Fruit fly (Drosophila melanogaster) whole organism, wandering third instar larva: Measurements from ENCODE around the gene Pp2C1.

Experiments
- Abd-B ChIP-seq: fragments of >200 bp; optimal IDR thresholded peaks from 2 replicates; lab custom pipeline; 2017; ENCODE audit warnings: missing biosample characterization, missing genetic modification characterization
- CG32264 ChIP-seq: fragments of 200-800 bp; sonication (Bioruptor generic); optimal IDR thresholded peaks from 2 replicates; lab custom pipeline; 2016; ENCODE audit warnings: missing biosample characterization, missing genetic modification characterization
- CG9705 ChIP-seq: fragments of 200-800 bp; sonication (Bioruptor generic); optimal IDR thresholded peaks from 2 replicates; lab custom pipeline; 2018; ENCODE audit warnings: missing biosample characterization, mild to moderate bottlenecking, missing genetic modification characterization
- CrebA ChIP-seq: fragments of 200-800 bp; sonication (Bioruptor generic); optimal IDR thresholded peaks from 2 replicates; lab custom pipeline; 2016; ENCODE audit warnings: missing biosample characterization, mild to moderate bottlenecking, missing genetic modification characterization, borderline replicate concordance
- Dfd ChIP-seq: fragments of >200 bp; optimal IDR thresholded peaks from 2 replicates; lab custom pipeline; 2017; ENCODE audit warnings: missing biosample characterization, missing genetic modification characterization
- Dif ChIP-seq: fragments of 200-275, 200-300 bp; sonication (Bioruptor generic); optimal IDR thresholded peaks from 2 replicates; lab custom pipeline; 2018; ENCODE audit warnings: missing biosample characterization, missing genetic modification characterization; ENCODE audit not compliant: partially characterized antibody
- GATAd ChIP-seq: sonication (Bioruptor generic); optimal IDR thresholded peaks from 2 replicates; lab custom pipeline; 2016; ENCODE audit warnings: missing biosample characterization, missing genetic modification characterization
- HLH106 ChIP-seq: fragments of 200-800 bp; optimal IDR thresholded peaks from 3 replicates; lab custom pipeline; 2019; ENCODE audit warnings: missing biosample characterization, mild to moderate bottlenecking, missing genetic modification characterization, moderate library complexity
- Hnf4 ChIP-seq: fragments of 200-800 bp; sonication (Bioruptor generic); optimal IDR thresholded peaks from 2 replicates; lab custom pipeline; 2016; ENCODE audit warnings: missing biosample characterization, mild to moderate bottlenecking, missing genetic modification characterization
- Hr78 ChIP-seq: fragments of >200 bp; optimal IDR thresholded peaks from 2 replicates; lab custom pipeline; 2017; ENCODE audit warnings: missing biosample characterization, missing genetic modification characterization
- Hr83 ChIP-seq: fragments of 200-300 bp; sonication (Bioruptor generic); optimal IDR thresholded peaks from 2 replicates; lab custom pipeline; 2016; ENCODE audit warnings: missing biosample characterization, mild to moderate bottlenecking, missing genetic modification characterization, moderate library complexity; ENCODE audit not compliant: poor library complexity, severe bottlenecking
- Jra ChIP-seq: sonication (Bioruptor generic); optimal IDR thresholded peaks from 2 replicates; lab custom pipeline; 2016; ENCODE audit warnings: missing biosample characterization, missing genetic modification characterization
- Mio ChIP-seq: sonication (Bioruptor generic); optimal IDR thresholded peaks from 2 replicates; lab custom pipeline; 2016; ENCODE audit warnings: missing biosample characterization, missing genetic modification characterization
- Myc ChIP-seq: fragments of >200 bp; optimal IDR thresholded peaks from 2 replicates; lab custom pipeline; 2017
- N ChIP-seq: fragments of >200 bp; optimal IDR thresholded peaks from 2 replicates; lab custom pipeline; 2018; ENCODE audit warnings: missing biosample characterization, missing external identifiers, missing genetic modification characterization
- OdsH ChIP-seq: fragments of 200-800 bp; sonication (Bioruptor generic); optimal IDR thresholded peaks from 2 replicates; lab custom pipeline; 2016; ENCODE audit warnings: missing biosample characterization, mild to moderate bottlenecking, missing genetic modification characterization
- Rel ChIP-seq, 2 experiments: fragments of 200-800 bp; sonication (Bioruptor generic) in 1 of 2; optimal IDR thresholded peaks; 2 replicates in 1 of 2; 3 replicates in 1 of 2; lab custom pipeline; 2016 to 2019; ENCODE audit warnings: mild to moderate bottlenecking in 2 of 2, missing biosample characterization in 2 of 2, missing genetic modification characterization in 2 of 2, moderate library complexity in 1 of 2
- Sp1 ChIP-seq: fragments of 200-800 bp; sonication (Bioruptor generic); optimal IDR thresholded peaks from 3 replicates; lab custom pipeline; 2019; ENCODE audit warnings: missing biosample characterization, mild to moderate bottlenecking, missing genetic modification characterization, moderate library complexity
- Vsx2 ChIP-seq: fragments of 200-300, 225-300 bp; sonication (Bioruptor generic); optimal IDR thresholded peaks from 2 replicates; lab custom pipeline; 2018; ENCODE audit warnings: missing biosample characterization, missing genetic modification characterization; ENCODE audit not compliant: partially characterized antibody
- br ChIP-seq: fragments of 200-800 bp; sonication (Bioruptor generic); optimal IDR thresholded peaks from 2 replicates; lab custom pipeline; 2016; ENCODE audit warnings: missing biosample characterization, missing genetic modification characterization
- brk ChIP-seq: fragments of 200-800 bp; sonication (Bioruptor generic); optimal IDR thresholded peaks from 2 replicates; lab custom pipeline; 2016; ENCODE audit warnings: missing biosample characterization, mild to moderate bottlenecking, missing genetic modification characterization
- dl ChIP-seq, 2 experiments: fragments of 175-275, 200-275 bp in 1 of 2; fragments of 200-275 bp in 1 of 2; sonication (Bioruptor generic); optimal IDR thresholded peaks; lab custom pipeline; 2018; ENCODE audit warnings: mild to moderate bottlenecking in 2 of 2, missing biosample characterization in 2 of 2, missing genetic modification characterization in 2 of 2, moderate library complexity in 2 of 2; ENCODE audit not compliant: partially characterized antibody in 2 of 2, insufficient read depth in 1 of 2
- dmrt93B ChIP-seq: fragments of 200-800 bp; sonication (Bioruptor generic); optimal IDR thresholded peaks from 2 replicates; lab custom pipeline; 2018; ENCODE audit warnings: missing biosample characterization, mild to moderate bottlenecking, missing genetic modification characterization
- dsf ChIP-seq: sonication (Bioruptor generic); optimal IDR thresholded peaks from 2 replicates; lab custom pipeline; 2016; ENCODE audit warnings: missing biosample characterization, missing genetic modification characterization, borderline replicate concordance
- ey ChIP-seq: fragments of 200-800 bp; sonication (Bioruptor generic); optimal IDR thresholded peaks from 2 replicates; lab custom pipeline; 2016; ENCODE audit warnings: missing biosample characterization, missing genetic modification characterization
- foxo ChIP-seq, 2 experiments: fragments of 200-800 bp; sonication (Bioruptor generic); optimal IDR thresholded peaks; 2 replicates in 1 of 2; 3 replicates in 1 of 2; lab custom pipeline; 2016 to 2017; ENCODE audit warnings: missing biosample characterization in 2 of 2, missing genetic modification characterization in 2 of 2
- fru ChIP-seq: fragments of 200-800 bp; sonication (Bioruptor generic); optimal IDR thresholded peaks from 3 replicates; lab custom pipeline; 2016; ENCODE audit warnings: missing biosample characterization, mild to moderate bottlenecking, missing genetic modification characterization
- h ChIP-seq: fragments of 200-800 bp; sonication (Bioruptor generic); optimal IDR thresholded peaks from 3 replicates; lab custom pipeline; 2016; ENCODE audit warnings: missing biosample characterization, mild to moderate bottlenecking, missing genetic modification characterization
- jim ChIP-seq: fragments of 175-275, 200-325 bp; sonication (Bioruptor generic); optimal IDR thresholded peaks from 2 replicates; lab custom pipeline; 2016; ENCODE audit warnings: missing biosample characterization, mild to moderate bottlenecking, missing genetic modification characterization
- lola ChIP-seq: fragments of >200 bp; optimal IDR thresholded peaks from 2 replicates; lab custom pipeline; 2017; ENCODE audit warnings: missing biosample characterization, missing genetic modification characterization
- pan ChIP-seq: fragments of >200 bp; optimal IDR thresholded peaks from 2 replicates; lab custom pipeline; 2017
- psq ChIP-seq: fragments of 200-800 bp; sonication (Bioruptor generic); optimal IDR thresholded peaks from 3 replicates; lab custom pipeline; 2017; ENCODE audit warnings: missing biosample characterization, mild to moderate bottlenecking, missing genetic modification characterization, moderate library complexity
- rgr ChIP-seq: fragments of 200-800 bp; sonication (Bioruptor generic); optimal IDR thresholded peaks from 3 replicates; lab custom pipeline; 2016; ENCODE audit warnings: missing biosample characterization, mild to moderate bottlenecking, missing genetic modification characterization
- sage ChIP-seq: fragments of 200-800 bp; sonication (Bioruptor generic); optimal IDR thresholded peaks from 2 replicates; lab custom pipeline; 2016; ENCODE audit warnings: missing biosample characterization, mild to moderate bottlenecking, missing genetic modification characterization
- sv ChIP-seq: fragments of 200-800 bp; sonication (Bioruptor generic); optimal IDR thresholded peaks from 3 replicates; lab custom pipeline; 2016; ENCODE audit warnings: missing biosample characterization, missing genetic modification characterization
- tai ChIP-seq: sonication (Bioruptor generic); optimal IDR thresholded peaks from 2 replicates; lab custom pipeline; 2016; ENCODE audit warnings: missing biosample characterization, missing genetic modification characterization
- usp ChIP-seq: fragments of >200 bp; optimal IDR thresholded peaks from 2 replicates; lab custom pipeline; 2017; ENCODE audit warnings: missing biosample characterization, missing genetic modification characterization
- woc ChIP-seq: sonication (Bioruptor generic); optimal IDR thresholded peaks from 2 replicates; lab custom pipeline; 2016; ENCODE audit warnings: missing biosample characterization, mild to moderate bottlenecking, missing genetic modification characterization

Gene Pp2C1

dm6 chrX:4679813-4680381 lies 6.8 kb downstream of the Pp2C1 start:
- TF ChIP-seq Mio (GFP tag; lab: Kevin White, UChicago) (no peak), sv (peak; percentile 12), lola (GFP tag; lab: Kevin White, UChicago) (no peak), rgr (peak; percentile 46), Dfd (GFP tag; lab: Kevin White, UChicago) (no peak), dmrt93B (peak; percentile 13), h (GFP tag; lab: Kevin White, UChicago) (peak; percentile 53), HLH106 (tag; lab: Kevin White, UChicago) (peak; percentile 52), OdsH (GFP tag; lab: Kevin White, UChicago) (peak; percentile 54), psq (GFP tag; lab: Kevin White, UChicago) (peak; percentile 10), dl (GFP tag; optimal IDR thresholded peaks at IDR 0.05; lab: Kevin White, UChicago; ENCODE audit: insufficient read depth in 1 of 2, partially characterized antibody in 2 of 2) (no peak), tai (no peak), CrebA (GFP tag; lab: Kevin White, UChicago) (no peak), CG32264 (GFP tag; lab: Kevin White, UChicago) (no peak), N (GFP tag; lab: Kevin White, UChicago) (no peak), Hr78 (no peak), br (GFP tag; lab: Kevin White, UChicago) (peak; percentile 27), pan (lab: Kevin White, UChicago) (no peak), fru (GFP tag; lab: Kevin White, UChicago) (peak; percentile 35), dsf (GFP tag; lab: Kevin White, UChicago) (no peak), foxo (GFP tag; optimal IDR thresholded peaks at IDR 0.05; lab: Kevin White, UChicago) (peak in 1 of 2 experiments; percentile 59), CG9705 (no peak), Dif (GFP tag; lab: Kevin White, UChicago) (no peak), Hr83 (no peak), Hnf4 (peak; percentile 51), woc (peak; percentile 54), sage (GFP tag; lab: Kevin White, UChicago) (no peak), Myc (no peak), GATAd (GFP tag; lab: Kevin White, UChicago) (no peak), Sp1 (peak; percentile 50), usp (GFP tag; lab: Kevin White, UChicago) (no peak), jim (GFP tag; lab: Kevin White, UChicago) (no peak), ey (GFP tag; lab: Kevin White, UChicago) (peak; percentile 52), Rel (GFP tag; optimal IDR thresholded peaks at IDR 0.05; lab: Kevin White, UChicago) (no peak), Rel (tag; optimal IDR thresholded peaks at IDR 0.05; lab: Kevin White, UChicago) (no peak), Vsx2 (GFP tag; lab: Kevin White, UChicago) (no peak), brk (no peak), Abd-B (GFP tag; lab: Kevin White, UChicago) (no peak), Jra (GFP tag; lab: Kevin White, UChicago) (peak; percentile 35)
- TF ChIP-seq, all 38 proteins: peak for 15

DNA sequence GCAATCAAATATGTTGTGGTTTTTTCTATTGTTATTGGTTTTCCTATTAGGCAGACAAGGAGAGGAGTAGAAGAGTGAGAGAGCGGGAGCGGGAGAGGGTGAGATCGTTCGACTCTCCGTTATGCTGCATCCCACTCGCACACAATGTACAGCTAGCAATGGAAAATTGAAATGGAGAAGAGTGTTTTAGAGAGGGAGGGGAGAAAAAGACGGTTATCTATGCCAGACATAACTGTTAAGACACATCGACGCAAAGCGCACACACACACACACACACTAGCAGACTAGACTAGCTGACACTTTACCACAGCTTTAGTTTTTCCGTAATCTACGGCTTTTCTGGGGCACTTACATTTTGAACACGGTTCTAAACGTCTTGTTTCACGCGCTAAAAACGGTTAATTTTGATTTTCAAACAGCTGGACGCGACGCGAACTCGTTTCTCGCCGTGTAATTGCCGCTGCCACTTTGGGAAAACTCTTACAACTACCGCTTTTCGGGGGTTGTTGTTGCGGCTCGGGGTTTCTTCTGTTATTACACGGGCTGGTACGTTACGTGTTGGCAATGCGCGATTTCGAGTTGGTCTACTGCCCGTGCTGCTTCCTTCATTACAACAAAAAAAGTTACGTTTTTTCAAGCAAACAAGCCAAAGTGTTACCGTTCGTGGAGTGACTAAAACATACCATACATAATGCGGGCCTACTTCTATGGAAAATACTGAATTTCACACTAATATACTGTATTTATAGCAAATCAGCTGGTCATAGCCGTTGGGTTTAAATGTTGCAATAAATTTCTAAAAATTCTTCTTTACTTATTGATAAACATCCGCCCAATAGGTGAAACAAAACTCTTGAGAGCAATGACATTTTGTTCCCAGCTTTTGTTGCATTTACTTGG lies 7.5 kb downstream of the Pp2C1 start, which contains the start of gene fzr:
TSS of gene fzr (minus strand) at position 625 of the 900 bp plus-strand sequence.
- TF ChIP-seq jim (GFP tag; lab: Kevin White, UChicago) (no peak), Myc (peak; percentile 69), Rel (GFP tag; optimal IDR thresholded peaks at IDR 0.05; lab: Kevin White, UChicago) (no peak), Rel (tag; optimal IDR thresholded peaks at IDR 0.05; lab: Kevin White, UChicago) (peak; percentile 38)
